Fruit fly (Drosophila melanogaster): ENCODE data around the gene Pburs.

dm6 chr2L:14457414-14457813 is 40.3 kb upstream of the Pburs start:
- TF ChIP-seq Myc (optimal IDR thresholded peaks at IDR 0.05) (no peak), rgr (GFP tag; optimal IDR thresholded peaks at IDR 0.05) (no peak), CG32264 (GFP tag; optimal IDR thresholded peaks at IDR 0.05) (no peak)

Data from whole organism, wandering third instar larva.